Worm (Caenorhabditis elegans) whole organism, young adult: ENCODE results near the gene C15F1.2.

Experiments
- F57A8.1 ChIP-seq: fragments of 200-800 bp; sonication (Bioruptor generic); optimal IDR thresholded peaks from 2 replicates; lab custom pipeline; 2018; ENCODE audit warnings: mild to moderate bottlenecking, missing genetic modification characterization, moderate library complexity, missing compliant biosample characterization
- Y67H2A.10 ChIP-seq: fragments of 200-800 bp; sonication (Bioruptor generic); conservative IDR thresholded peaks from 2 replicates; pipeline ENCODE4 v1.3.6; 2022; ENCODE audit warnings: missing genetic modification reagents, missing genetic modification characterization, missing compliant biosample characterization
- cebp-1 ChIP-seq, 2 experiments: fragments of 200-800 bp in 1 of 2; sonication (Bioruptor generic) in 1 of 2; sonication (generic microtip) in 1 of 2; IDR thresholded peaks in 1 of 2; optimal IDR thresholded peaks in 1 of 2; 2 replicates each; pipeline versions ENCODE4 v1.3.6 to Lab custom; 2017 to 2022; ENCODE audit warnings: missing compliant biosample characterization in 2 of 2, missing genetic modification characterization in 2 of 2, mild to moderate bottlenecking in 1 of 2, missing genetic modification reagents in 1 of 2, moderate library complexity in 1 of 2
- die-1 ChIP-seq: sonication (generic microtip); optimal IDR thresholded peaks from 2 replicates; lab custom pipeline; 2016; ENCODE audit warnings: missing genotype, mild to moderate bottlenecking, missing genetic modification characterization, missing compliant biosample characterization
- efl-1 ChIP-seq: fragments of 150-350 bp; optimal IDR thresholded peaks from 2 replicates; lab custom pipeline; 2014; ENCODE audit warnings: missing biosample characterization, missing genetic modification reagents, missing genetic modification characterization
- lin-54 ChIP-seq: fragments of 200-800 bp; sonication (Bioruptor generic); optimal IDR thresholded peaks from 2 replicates; lab custom pipeline; 2018; ENCODE audit warnings: mild to moderate bottlenecking, missing genetic modification characterization, missing compliant biosample characterization
- nfya-2 ChIP-seq: fragments of 200-800 bp; sonication (Bioruptor generic); IDR thresholded peaks from 2 replicates; pipeline ENCODE4 v1.3.6; 2022; ENCODE audit warnings: missing genetic modification reagents, missing genetic modification characterization, missing compliant biosample characterization
- nhr-90 ChIP-seq: sonication (generic microtip); optimal IDR thresholded peaks from 2 replicates; lab custom pipeline; 2016; ENCODE audit warnings: missing genotype, mild to moderate bottlenecking, missing genetic modification characterization, missing compliant biosample characterization
- snpc-4 ChIP-seq, 5 experiments: fragments of 150-350 bp in 1 of 5; sonication (generic microtip) in 4 of 5; optimal IDR thresholded peaks; 2 replicates each; lab custom pipeline; 2014 to 2018; ENCODE audit warnings: missing genetic modification characterization in 5 of 5, missing biosample characterization in 3 of 5, antibody characterized with exemption in 2 of 5, mild to moderate bottlenecking in 2 of 5, missing compliant biosample characterization in 2 of 5, missing genotype in 2 of 5, moderate library complexity in 2 of 5, missing genetic modification reagents in 1 of 5
- ztf-18 ChIP-seq: sonication (generic microtip); optimal IDR thresholded peaks from 2 replicates; lab custom pipeline; 2016; ENCODE audit warnings: missing genotype, mild to moderate bottlenecking, missing genetic modification characterization, missing compliant biosample characterization

ce11 chrII:6935975-6936374 lies 43.8 kb upstream of the C15F1.2 start:
- TF ChIP-seq cebp-1 (GFP tag; IDR thresholded peaks at IDR 0.05; lab: Robert Waterston, UW), result no peak
- no peak for TF ChIP-seq cebp-1 (tag; optimal IDR thresholded peaks at IDR 0.05; lab: Kevin White, UChicago)
- no peak for TF ChIP-seq lin-54 (GFP tag; lab: Kevin White, UChicago)
- no peak for TF ChIP-seq snpc-4 (GFP tag; optimal IDR thresholded peaks at IDR 0.05; lab: Kevin White, UChicago)
- TF ChIP-seq snpc-4 (tag; optimal IDR thresholded peaks at IDR 0.05; lab: Kevin White, UChicago), result no peak
- no peak for TF ChIP-seq nhr-90
- TF ChIP-seq die-1 (tag; lab: Kevin White, UChicago), result no peak
- TF ChIP-seq efl-1, result no peak
- no peak for TF ChIP-seq nfya-2 (GFP tag; lab: Robert Waterston, UW)
- TF ChIP-seq F57A8.1 (GFP tag; lab: Kevin White, UChicago), result no peak
- TF ChIP-seq Y67H2A.10 (GFP tag; lab: Robert Waterston, UW), result no peak
- TF ChIP-seq ztf-18 (tag; lab: Kevin White, UChicago), result no peak
